Worm (Caenorhabditis elegans) whole organism, L1 larva: ENCODE results near the gene srh-2.

Source experiments
- fkh-8 ChIP-seq: sonication (generic microtip); optimal IDR thresholded peaks from 2 replicates; lab custom pipeline; 2016; ENCODE audit warnings: mild to moderate bottlenecking, missing genetic modification characterization, missing compliant biosample characterization
- grh-1 ChIP-seq: fragments of 200-800 bp; sonication (Bioruptor generic); IDR thresholded peaks from 2 replicates; pipeline ENCODE4 v1.3.6; 2022; ENCODE audit warnings: missing genetic modification reagents, missing genetic modification characterization, missing compliant biosample characterization
- nhr-28 ChIP-seq: fragments of 150-350 bp; optimal IDR thresholded peaks from 2 replicates; lab custom pipeline; 2014; ENCODE audit warnings: missing biosample characterization, missing genetic modification characterization
- nhr-47 ChIP-seq: sonication (generic microtip); optimal IDR thresholded peaks from 2 replicates; lab custom pipeline; 2016; ENCODE audit warnings: mild to moderate bottlenecking, missing genetic modification characterization, moderate library complexity, missing compliant biosample characterization
- nhr-77 ChIP-seq: fragments of 150-350 bp; optimal IDR thresholded peaks from 2 replicates; lab custom pipeline; 2014; ENCODE audit warnings: missing biosample characterization, missing genetic modification characterization
- unc-30 ChIP-seq: sonication (generic microtip); optimal IDR thresholded peaks from 2 replicates; lab custom pipeline; 2017; ENCODE audit warnings: missing biosample characterization, missing genetic modification characterization
- unc-98 ChIP-seq: fragments of 200-800 bp; sonication (Bioruptor generic); IDR thresholded peaks from 2 replicates; pipeline ENCODE4 v1.3.6; 2022; ENCODE audit warnings: missing genetic modification characterization, missing compliant biosample characterization

DNA sequence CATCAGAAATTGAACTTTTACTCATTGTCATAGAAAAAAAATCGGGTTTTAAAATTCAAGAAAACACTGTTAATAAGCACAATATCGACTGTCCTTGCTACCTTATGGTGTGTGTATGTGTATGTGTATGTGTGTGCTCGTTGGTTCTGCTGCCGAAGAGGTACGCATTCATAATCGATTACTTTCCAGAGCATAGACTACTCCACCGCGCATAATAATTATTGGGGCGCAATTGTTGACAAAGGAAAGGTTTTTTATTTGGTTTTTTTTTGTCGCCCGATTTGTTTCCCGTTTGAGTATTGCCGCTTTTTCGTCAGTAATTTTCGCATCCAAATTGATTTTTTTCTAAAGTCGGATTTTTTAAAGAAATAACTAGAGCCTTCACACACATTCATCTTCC, 33.1 kb downstream of the srh-2 start, which contains the start of gene C05E4.15:
- TF ChIP-seq grh-1 (GFP tag; lab: Robert Waterston, UW), result no peak
- no peak for TF ChIP-seq unc-30 (tag; lab: Kevin White, UChicago)
- TF ChIP-seq fkh-8 (tag; lab: Kevin White, UChicago), result no peak
- no peak for TF ChIP-seq unc-98 (GFP tag; lab: Robert Waterston, UW)
- no peak for TF ChIP-seq nhr-77 (tag; lab: Kevin White, UChicago)
- TF ChIP-seq nhr-47 (tag; lab: Kevin White, UChicago), result no peak
- no peak for TF ChIP-seq nhr-28 (tag; lab: Kevin White, UChicago)
